Fruit fly (Drosophila melanogaster) whole organism, embryonic: ENCODE measurements around the gene CG13086.

Source experiments
- B-H1 ChIP-seq: fragments of 200-800 bp; sonication (Bioruptor generic); IDR thresholded peaks from 3 replicates; pipeline ENCODE4 v1.3.6; 2022; ENCODE audit warnings: missing biosample characterization, missing genetic modification characterization
- Bdp1 ChIP-seq: fragments of 200-800 bp; sonication (Bioruptor generic); optimal IDR thresholded peaks from 3 replicates; lab custom pipeline; 2016; ENCODE audit warnings: missing biosample characterization, missing genetic modification characterization
- CG10543 ChIP-seq: fragments of 200-800 bp; sonication (Bioruptor generic); optimal IDR thresholded peaks from 3 replicates; lab custom pipeline; 2017; ENCODE audit warnings: missing biosample characterization, mild to moderate bottlenecking, missing genetic modification characterization, moderate library complexity
- CG10565 ChIP-seq: fragments of 200-800 bp; sonication (Bioruptor generic); optimal IDR thresholded peaks from 3 replicates; lab custom pipeline; 2016; ENCODE audit warnings: missing biosample characterization, mild to moderate bottlenecking, missing genetic modification characterization
- CG11398 ChIP-seq: fragments of 200-800 bp; sonication (Bioruptor generic); optimal IDR thresholded peaks from 2 replicates; lab custom pipeline; 2016; ENCODE audit warnings: missing biosample characterization, missing genetic modification characterization
- CG12071 ChIP-seq: fragments of 200-800 bp; sonication (Bioruptor generic); optimal IDR thresholded peaks from 3 replicates; lab custom pipeline; 2018; ENCODE audit warnings: missing biosample characterization, mild to moderate bottlenecking, missing genetic modification characterization
- CG12104 ChIP-seq: fragments of 200-800 bp; sonication (Bioruptor generic); optimal IDR thresholded peaks from 3 replicates; lab custom pipeline; 2016; ENCODE audit warnings: missing biosample characterization, missing genetic modification characterization
- CG12659 ChIP-seq: fragments of 200-800 bp; sonication (Bioruptor generic); optimal IDR thresholded peaks from 3 replicates; lab custom pipeline; 2017; ENCODE audit warnings: mild to moderate bottlenecking, missing biosample characterization, missing genetic modification reagents, missing genetic modification characterization
- CG14014 ChIP-seq: fragments of 200-800 bp; sonication (Bioruptor generic); IDR thresholded peaks from 2 replicates; pipeline ENCODE4 v1.3.6; 2022; ENCODE audit warnings: missing biosample characterization, missing genetic modification characterization
- CG14710 ChIP-seq: fragments of 200-800 bp; sonication (Bioruptor generic); optimal IDR thresholded peaks from 3 replicates; lab custom pipeline; 2019; ENCODE audit warnings: missing biosample characterization, mild to moderate bottlenecking, missing genetic modification characterization, moderate library complexity
- CG15269 ChIP-seq: fragments of 200-800 bp; sonication (Bioruptor generic); optimal IDR thresholded peaks from 2 replicates; lab custom pipeline; 2018; ENCODE audit warnings: missing biosample characterization, mild to moderate bottlenecking, missing genetic modification characterization, moderate library complexity
- CG17912 ChIP-seq: fragments of 200-800 bp; sonication (Bioruptor generic); optimal IDR thresholded peaks from 2 replicates; lab custom pipeline; 2018; ENCODE audit warnings: missing biosample characterization, mild to moderate bottlenecking, missing genetic modification characterization
- CG18262 ChIP-seq: fragments of 200-800 bp; optimal IDR thresholded peaks from 3 replicates; lab custom pipeline; 2019; ENCODE audit warnings: missing biosample characterization, mild to moderate bottlenecking, missing genetic modification characterization, moderate library complexity
- CG2202 ChIP-seq: fragments of 200-800 bp; sonication (Bioruptor generic); optimal IDR thresholded peaks from 2 replicates; lab custom pipeline; 2018; ENCODE audit warnings: missing biosample characterization, mild to moderate bottlenecking, missing genetic modification characterization
- CG31365 ChIP-seq: fragments of 200-800 bp; sonication (Bioruptor generic); optimal IDR thresholded peaks from 2 replicates; lab custom pipeline; 2018; ENCODE audit warnings: missing biosample characterization, mild to moderate bottlenecking, missing genetic modification characterization
- CG3726 ChIP-seq: fragments of 200-800 bp; sonication (Bioruptor generic); IDR thresholded peaks from 3 replicates; pipeline ENCODE4, ENCODE4 v1.3.6; 2022; ENCODE audit warnings: missing biosample characterization, missing genetic modification characterization
- CG3838 ChIP-seq: fragments of 200-800 bp; sonication (Bioruptor generic); optimal IDR thresholded peaks from 3 replicates; lab custom pipeline; 2016; ENCODE audit warnings: missing biosample characterization, missing genetic modification characterization
- CG4617 ChIP-seq: fragments of 200-800 bp; sonication (Bioruptor generic); optimal IDR thresholded peaks from 3 replicates; lab custom pipeline; 2016; ENCODE audit warnings: missing biosample characterization, missing genetic modification characterization, borderline replicate concordance
- CG4730 ChIP-seq: fragments of 200-800 bp; sonication (Bioruptor generic); IDR thresholded peaks from 2 replicates; pipeline ENCODE4 v1.3.6; 2022; ENCODE audit warnings: missing biosample characterization, missing genetic modification characterization
- CG5245 ChIP-seq: fragments of 200-800 bp; sonication (Bioruptor generic); optimal IDR thresholded peaks from 3 replicates; lab custom pipeline; 2016; ENCODE audit warnings: missing biosample characterization, missing genetic modification characterization
- CG5953 ChIP-seq: fragments of 200-800 bp; sonication (Bioruptor generic); IDR thresholded peaks from 2 replicates; pipeline ENCODE4 v1.3.6; 2022; ENCODE audit warnings: missing biosample characterization, missing genetic modification characterization
- CG7357 ChIP-seq: fragments of 200-800 bp; sonication (Bioruptor generic); IDR thresholded peaks from 3 replicates; pipeline ENCODE4 v1.3.6; 2022; ENCODE audit warnings: missing biosample characterization, missing genetic modification characterization
- CG7745 ChIP-seq: fragments of 200-800 bp; sonication (Bioruptor generic); optimal IDR thresholded peaks from 2 replicates; lab custom pipeline; 2018; ENCODE audit warnings: missing biosample characterization, mild to moderate bottlenecking, missing genetic modification characterization, moderate library complexity
- CG7963 ChIP-seq: fragments of 200-800 bp; sonication (Bioruptor generic); IDR thresholded peaks from 3 replicates; pipeline ENCODE4 v1.3.6; 2022; ENCODE audit warnings: missing biosample characterization, missing genetic modification characterization; ENCODE audit not compliant: partially characterized antibody
- CG8281 ChIP-seq: fragments of 200-800 bp; sonication (Bioruptor generic); optimal IDR thresholded peaks from 2 replicates; lab custom pipeline; 2018; ENCODE audit warnings: missing biosample characterization, mild to moderate bottlenecking, missing genetic modification characterization, moderate library complexity
- Doc2 ChIP-seq: fragments of 200-800 bp; sonication (Bioruptor generic); IDR thresholded peaks from 2 replicates; pipeline ENCODE4 v1.3.6; 2022; ENCODE audit warnings: missing biosample characterization, missing genetic modification characterization
- Dref ChIP-seq: fragments of 200-800 bp; sonication (Bioruptor generic); IDR thresholded peaks from 2 replicates; pipeline ENCODE4 v1.3.6; 2022; ENCODE audit warnings: missing biosample characterization, missing genetic modification characterization
- Ets65A ChIP-seq: fragments of 200-800 bp; sonication (Bioruptor generic); peaks from one replicate; lab custom pipeline; 2016; ENCODE audit warnings: missing biosample characterization, missing genetic modification characterization
- Med ChIP-seq: fragments of 200-800 bp; sonication (Bioruptor generic); peaks from one replicate; lab custom pipeline; 2016; ENCODE audit warnings: missing biosample characterization, missing genetic modification characterization, mild to moderate bottlenecking, inconsistent platforms, moderate library complexity
- Trl ChIP-seq, 3 experiments: fragments of >200 bp in 2 of 3; fragments of 200-800 bp in 1 of 3; sonication (Bioruptor generic) in 1 of 3; optimal IDR thresholded peaks; 2 replicates in 1 of 3; 3 replicates in 2 of 3; lab custom pipeline; 2016 to 2017; ENCODE audit warnings: missing biosample characterization in 1 of 3, missing genetic modification characterization in 1 of 3
- ato ChIP-seq: fragments of 200-800 bp; sonication (Bioruptor generic); IDR thresholded peaks from 2 replicates; pipeline ENCODE4 v1.3.6; 2022; ENCODE audit warnings: missing biosample characterization, missing genetic modification characterization; ENCODE audit not compliant: partially characterized antibody
- crp ChIP-seq, 2 experiments: fragments of 200-800 bp; sonication (Bioruptor generic); optimal IDR thresholded peaks; 2 replicates in 1 of 2; 3 replicates in 1 of 2; lab custom pipeline; 2017; ENCODE audit warnings: missing biosample characterization in 2 of 2, missing genetic modification characterization in 2 of 2, mild to moderate bottlenecking in 1 of 2, moderate library complexity in 1 of 2
- dati ChIP-seq: fragments of 200-800 bp; sonication (Bioruptor generic); IDR thresholded peaks from 2 replicates; pipeline ENCODE4 v1.3.6; 2022; ENCODE audit warnings: missing biosample characterization, missing genetic modification characterization
- dimm ChIP-seq: fragments of 200-800 bp; sonication (Bioruptor generic); IDR thresholded peaks from 2 replicates; pipeline ENCODE4 v1.3.6; 2022; ENCODE audit warnings: missing biosample characterization, missing genetic modification characterization
- exex ChIP-seq: fragments of 200-800 bp; sonication (Bioruptor generic); optimal IDR thresholded peaks from 4 replicates; lab custom pipeline; 2018; ENCODE audit warnings: missing biosample characterization, mild to moderate bottlenecking, missing genetic modification characterization, moderate library complexity
- fru ChIP-seq: fragments of >200 bp; optimal IDR thresholded peaks from 2 replicates; lab custom pipeline; 2017
- ftz-f1 ChIP-seq: fragments of 200-800 bp; sonication (Bioruptor generic); optimal IDR thresholded peaks from 2 replicates; lab custom pipeline; 2016; ENCODE audit warnings: missing biosample characterization, missing genetic modification characterization
- gce ChIP-seq: fragments of 200-800 bp; sonication (Bioruptor generic); IDR thresholded peaks from 3 replicates; pipeline ENCODE4 v1.3.6; 2022; ENCODE audit warnings: missing biosample characterization, missing genetic modification characterization
- gcm ChIP-seq: fragments of 200-800 bp; sonication (Bioruptor generic); optimal IDR thresholded peaks from 2 replicates; lab custom pipeline; 2019; ENCODE audit warnings: missing biosample characterization, mild to moderate bottlenecking, missing genetic modification characterization, moderate library complexity
- gsb-n ChIP-seq: fragments of 200-800 bp; sonication (Bioruptor generic); optimal IDR thresholded peaks from 3 replicates; lab custom pipeline; 2018; ENCODE audit warnings: missing biosample characterization, mild to moderate bottlenecking, missing genetic modification characterization
- ham ChIP-seq: fragments of 200-800 bp; sonication (Bioruptor generic); IDR thresholded peaks from 2 replicates; pipeline ENCODE4 v1.3.6; 2022; ENCODE audit warnings: missing biosample characterization, missing genetic modification characterization
- lola ChIP-seq, 3 experiments: fragments of >200 bp in 2 of 3; fragments of 200-800 bp in 1 of 3; sonication (Bioruptor generic) in 1 of 3; optimal IDR thresholded peaks; 2 replicates each; lab custom pipeline; 2017 to 2019; ENCODE audit warnings: missing biosample characterization in 3 of 3, missing genetic modification characterization in 3 of 3, mild to moderate bottlenecking in 1 of 3, moderate library complexity in 1 of 3
- otp ChIP-seq: fragments of 200-800 bp; sonication (Bioruptor generic); IDR thresholded peaks from 3 replicates; pipeline ENCODE4, ENCODE4 v1.3.6; 2022; ENCODE audit warnings: missing biosample characterization, missing genetic modification characterization
- pros ChIP-seq: fragments of 200-800 bp; sonication (Bioruptor generic); optimal IDR thresholded peaks from 3 replicates; lab custom pipeline; 2019; ENCODE audit warnings: missing biosample characterization, mild to moderate bottlenecking, missing genetic modification characterization, moderate library complexity
- pzg ChIP-seq: fragments of 200-800 bp; sonication (Bioruptor generic); optimal IDR thresholded peaks from 3 replicates; lab custom pipeline; 2018; ENCODE audit warnings: missing biosample characterization, mild to moderate bottlenecking, missing genetic modification characterization, moderate library complexity
- sd ChIP-seq: fragments of 200-800 bp; sonication (Bioruptor generic); optimal IDR thresholded peaks from 3 replicates; lab custom pipeline; 2018; ENCODE audit warnings: missing biosample characterization, mild to moderate bottlenecking, missing genetic modification characterization, moderate library complexity
- tgo ChIP-seq: fragments of 200-800 bp; sonication (Bioruptor generic); IDR thresholded peaks from 3 replicates; pipeline ENCODE4 v1.3.6; 2022; ENCODE audit warnings: missing biosample characterization, missing genetic modification characterization
- tin ChIP-seq: fragments of 200-800 bp; sonication (Bioruptor generic); optimal IDR thresholded peaks from 3 replicates; lab custom pipeline; 2016; ENCODE audit warnings: missing biosample characterization, missing genetic modification characterization
- vvl ChIP-seq: fragments of 200-800 bp; sonication (Bioruptor generic); IDR thresholded peaks from 2 replicates; pipeline ENCODE4 v1.3.6; 2022; ENCODE audit warnings: missing biosample characterization, missing genetic modification characterization
- wek ChIP-seq: fragments of 200-800 bp; sonication (Bioruptor generic); optimal IDR thresholded peaks from 3 replicates; lab custom pipeline; 2018; ENCODE audit warnings: missing biosample characterization, mild to moderate bottlenecking, missing genetic modification characterization, moderate library complexity

Gene CG13086

dm6 chr2L:19358017-19358471, 6.1 kb upstream of the CG13086 start (continued):
- no peak for TF ChIP-seq ftz-f1
- no peak for TF ChIP-seq B-H1 (GFP tag; lab: Robert Waterston, UW)
- TF ChIP-seq CG14014 (GFP tag; lab: Robert Waterston, UW): 0 out of 2 replicates have a peak, but pooled peaks have one; percentile 23
- no peak for TF ChIP-seq fru
- no peak for TF ChIP-seq sd (tag; lab: Kevin White, UChicago)
- TF ChIP-seq gcm (GFP tag; lab: Kevin White, UChicago): no peak
- TF ChIP-seq tin (GFP tag; lab: Kevin White, UChicago): peak; percentile 59
- peak; percentile 42 for TF ChIP-seq CG2202 (tag; lab: Kevin White, UChicago)
- peak; percentile 31 for TF ChIP-seq CG12659 (GFP tag; lab: Kevin White, UChicago)
- TF ChIP-seq wek (GFP tag; lab: Kevin White, UChicago): peak; percentile 52
- TF ChIP-seq CG31365 (tag; lab: Kevin White, UChicago): no peak
- no peak for TF ChIP-seq CG15269 (tag; lab: Kevin White, UChicago)
- TF ChIP-seq ham (GFP tag; lab: Robert Waterston, UW): no peak
- TF ChIP-seq pzg: no peak
- TF ChIP-seq tgo (GFP tag; lab: Robert Waterston, UW): peak; percentile 40; the same call in 2 of the 3 replicates
- TF ChIP-seq CG12071: peak; percentile 15
- TF ChIP-seq Dref (GFP tag; lab: Robert Waterston, UW): no peak
- TF ChIP-seq CG7357 (GFP tag; lab: Robert Waterston, UW): no peak
- TF ChIP-seq gce: 0 out of 3 replicates have a peak, but pooled peaks have one; percentile 38
- TF ChIP-seq CG4617 (GFP tag; lab: Kevin White, UChicago): no peak
- TF ChIP-seq CG8281 (tag; lab: Kevin White, UChicago): no peak
- TF ChIP-seq CG5245 (GFP tag; lab: Kevin White, UChicago): peak; percentile 63
- TF ChIP-seq CG7963 (GFP tag; lab: Robert Waterston, UW): no peak
- 0 out of 2 replicates have a peak, but pooled peaks have one; percentile 17 for TF ChIP-seq CG4730 (GFP tag; lab: Robert Waterston, UW)
- peak; percentile 96 for TF ChIP-seq Ets65A
- TF ChIP-seq CG3726: peak; percentile 53; the same call in 1 of the 3 replicates
- TF ChIP-seq Doc2 (GFP tag; lab: Robert Waterston, UW): no peak
- TF ChIP-seq CG11398 (GFP tag; lab: Kevin White, UChicago): peak; percentile 55
- TF ChIP-seq exex: no peak
- peak; percentile 65 for TF ChIP-seq CG18262 (tag; lab: Kevin White, UChicago)
- no peak for TF ChIP-seq Trl (optimal IDR thresholded peaks at IDR 0.05; lab: Kevin White, UChicago)
- peak; percentile 36 for TF ChIP-seq Trl (GFP tag; optimal IDR thresholded peaks at IDR 0.05; lab: Kevin White, UChicago)
- TF ChIP-seq CG12104 (GFP tag; lab: Kevin White, UChicago): peak; percentile 26
- no peak; the same call in 1 of the 2 replicates for TF ChIP-seq dimm (GFP tag; lab: Robert Waterston, UW)
- no peak for TF ChIP-seq ato (GFP tag; lab: Robert Waterston, UW)
- peak; percentile 69 for TF ChIP-seq CG14710 (tag; lab: Kevin White, UChicago)
- TF ChIP-seq CG5953 (GFP tag; lab: Robert Waterston, UW): 0 out of 2 replicates have a peak, but pooled peaks have one; percentile 36
- TF ChIP-seq pros (GFP tag; lab: Kevin White, UChicago): no peak
- peak; percentile 89 for TF ChIP-seq Med (GFP tag; lab: Kevin White, UChicago)
- peak; percentile 67; the same call in 1 of the 2 replicates for TF ChIP-seq vvl (GFP tag; lab: Robert Waterston, UW)
- no peak for TF ChIP-seq CG10543 (GFP tag; lab: Kevin White, UChicago)
- no peak for TF ChIP-seq Bdp1 (GFP tag; lab: Kevin White, UChicago)
- TF ChIP-seq dati (GFP tag; lab: Robert Waterston, UW): no peak
- peak; percentile 10 for TF ChIP-seq CG7745 (tag; lab: Kevin White, UChicago)
- no peak for TF ChIP-seq CG17912 (GFP tag; lab: Kevin White, UChicago)
- TF ChIP-seq otp (GFP tag; lab: Robert Waterston, UW): peak; percentile 55; the same call in 2 of the 3 replicates
- TF ChIP-seq crp (GFP tag; optimal IDR thresholded peaks at IDR 0.05; lab: Kevin White, UChicago): no peak
- TF ChIP-seq CG10565 (GFP tag; lab: Kevin White, UChicago): peak; percentile 0
- TF ChIP-seq lola (GFP tag; optimal IDR thresholded peaks at IDR 0.05; lab: Kevin White, UChicago): peak in 1 of 3 experiments; percentile 67
- TF ChIP-seq CG3838: peak; percentile 10
- peak; percentile 72 for TF ChIP-seq gsb-n (tag; lab: Kevin White, UChicago)
